Fruit fly (Drosophila melanogaster) whole organism, wandering third instar larva: ENCODE data around the gene CG31103.

Experiments used
- Abd-B ChIP-seq: fragments of >200 bp; optimal IDR thresholded peaks from 2 replicates; lab custom pipeline; 2017; ENCODE audit warnings: missing biosample characterization, missing genetic modification characterization
- CG32264 ChIP-seq: fragments of 200-800 bp; sonication (Bioruptor generic); optimal IDR thresholded peaks from 2 replicates; lab custom pipeline; 2016; ENCODE audit warnings: missing biosample characterization, missing genetic modification characterization
- CG9705 ChIP-seq: fragments of 200-800 bp; sonication (Bioruptor generic); optimal IDR thresholded peaks from 2 replicates; lab custom pipeline; 2018; ENCODE audit warnings: missing biosample characterization, mild to moderate bottlenecking, missing genetic modification characterization
- CrebA ChIP-seq: fragments of 200-800 bp; sonication (Bioruptor generic); optimal IDR thresholded peaks from 2 replicates; lab custom pipeline; 2016; ENCODE audit warnings: missing biosample characterization, mild to moderate bottlenecking, missing genetic modification characterization, borderline replicate concordance
- Dfd ChIP-seq: fragments of >200 bp; optimal IDR thresholded peaks from 2 replicates; lab custom pipeline; 2017; ENCODE audit warnings: missing biosample characterization, missing genetic modification characterization
- Dif ChIP-seq: fragments of 200-275, 200-300 bp; sonication (Bioruptor generic); optimal IDR thresholded peaks from 2 replicates; lab custom pipeline; 2018; ENCODE audit warnings: missing biosample characterization, missing genetic modification characterization; ENCODE audit not compliant: partially characterized antibody
- GATAd ChIP-seq: sonication (Bioruptor generic); optimal IDR thresholded peaks from 2 replicates; lab custom pipeline; 2016; ENCODE audit warnings: missing biosample characterization, missing genetic modification characterization
- HLH106 ChIP-seq: fragments of 200-800 bp; optimal IDR thresholded peaks from 3 replicates; lab custom pipeline; 2019; ENCODE audit warnings: missing biosample characterization, mild to moderate bottlenecking, missing genetic modification characterization, moderate library complexity
- Hnf4 ChIP-seq: fragments of 200-800 bp; sonication (Bioruptor generic); optimal IDR thresholded peaks from 2 replicates; lab custom pipeline; 2016; ENCODE audit warnings: missing biosample characterization, mild to moderate bottlenecking, missing genetic modification characterization
- Hr78 ChIP-seq: fragments of >200 bp; optimal IDR thresholded peaks from 2 replicates; lab custom pipeline; 2017; ENCODE audit warnings: missing biosample characterization, missing genetic modification characterization
- Hr83 ChIP-seq: fragments of 200-300 bp; sonication (Bioruptor generic); optimal IDR thresholded peaks from 2 replicates; lab custom pipeline; 2016; ENCODE audit warnings: missing biosample characterization, mild to moderate bottlenecking, missing genetic modification characterization, moderate library complexity; ENCODE audit not compliant: poor library complexity, severe bottlenecking
- Jra ChIP-seq: sonication (Bioruptor generic); optimal IDR thresholded peaks from 2 replicates; lab custom pipeline; 2016; ENCODE audit warnings: missing biosample characterization, missing genetic modification characterization
- Mio ChIP-seq: sonication (Bioruptor generic); optimal IDR thresholded peaks from 2 replicates; lab custom pipeline; 2016; ENCODE audit warnings: missing biosample characterization, missing genetic modification characterization
- Myc ChIP-seq: fragments of >200 bp; optimal IDR thresholded peaks from 2 replicates; lab custom pipeline; 2017
- N ChIP-seq: fragments of >200 bp; optimal IDR thresholded peaks from 2 replicates; lab custom pipeline; 2018; ENCODE audit warnings: missing biosample characterization, missing external identifiers, missing genetic modification characterization
- OdsH ChIP-seq: fragments of 200-800 bp; sonication (Bioruptor generic); optimal IDR thresholded peaks from 2 replicates; lab custom pipeline; 2016; ENCODE audit warnings: missing biosample characterization, mild to moderate bottlenecking, missing genetic modification characterization
- Rel ChIP-seq, 2 experiments: fragments of 200-800 bp; sonication (Bioruptor generic) in 1 of 2; optimal IDR thresholded peaks; 2 replicates in 1 of 2; 3 replicates in 1 of 2; lab custom pipeline; 2016 to 2019; ENCODE audit warnings: mild to moderate bottlenecking in 2 of 2, missing biosample characterization in 2 of 2, missing genetic modification characterization in 2 of 2, moderate library complexity in 1 of 2
- Sp1 ChIP-seq: fragments of 200-800 bp; sonication (Bioruptor generic); optimal IDR thresholded peaks from 3 replicates; lab custom pipeline; 2019; ENCODE audit warnings: missing biosample characterization, mild to moderate bottlenecking, missing genetic modification characterization, moderate library complexity
- Vsx2 ChIP-seq: fragments of 200-300, 225-300 bp; sonication (Bioruptor generic); optimal IDR thresholded peaks from 2 replicates; lab custom pipeline; 2018; ENCODE audit warnings: missing biosample characterization, missing genetic modification characterization; ENCODE audit not compliant: partially characterized antibody
- br ChIP-seq: fragments of 200-800 bp; sonication (Bioruptor generic); optimal IDR thresholded peaks from 2 replicates; lab custom pipeline; 2016; ENCODE audit warnings: missing biosample characterization, missing genetic modification characterization
- brk ChIP-seq: fragments of 200-800 bp; sonication (Bioruptor generic); optimal IDR thresholded peaks from 2 replicates; lab custom pipeline; 2016; ENCODE audit warnings: missing biosample characterization, mild to moderate bottlenecking, missing genetic modification characterization
- dl ChIP-seq, 2 experiments: fragments of 175-275, 200-275 bp in 1 of 2; fragments of 200-275 bp in 1 of 2; sonication (Bioruptor generic); optimal IDR thresholded peaks; lab custom pipeline; 2018; ENCODE audit warnings: mild to moderate bottlenecking in 2 of 2, missing biosample characterization in 2 of 2, missing genetic modification characterization in 2 of 2, moderate library complexity in 2 of 2; ENCODE audit not compliant: partially characterized antibody in 2 of 2, insufficient read depth in 1 of 2
- dmrt93B ChIP-seq: fragments of 200-800 bp; sonication (Bioruptor generic); optimal IDR thresholded peaks from 2 replicates; lab custom pipeline; 2018; ENCODE audit warnings: missing biosample characterization, mild to moderate bottlenecking, missing genetic modification characterization
- dsf ChIP-seq: sonication (Bioruptor generic); optimal IDR thresholded peaks from 2 replicates; lab custom pipeline; 2016; ENCODE audit warnings: missing biosample characterization, missing genetic modification characterization, borderline replicate concordance
- ey ChIP-seq: fragments of 200-800 bp; sonication (Bioruptor generic); optimal IDR thresholded peaks from 2 replicates; lab custom pipeline; 2016; ENCODE audit warnings: missing biosample characterization, missing genetic modification characterization
- foxo ChIP-seq, 2 experiments: fragments of 200-800 bp; sonication (Bioruptor generic); optimal IDR thresholded peaks; 2 replicates in 1 of 2; 3 replicates in 1 of 2; lab custom pipeline; 2016 to 2017; ENCODE audit warnings: missing biosample characterization in 2 of 2, missing genetic modification characterization in 2 of 2
- fru ChIP-seq: fragments of 200-800 bp; sonication (Bioruptor generic); optimal IDR thresholded peaks from 3 replicates; lab custom pipeline; 2016; ENCODE audit warnings: missing biosample characterization, mild to moderate bottlenecking, missing genetic modification characterization
- h ChIP-seq: fragments of 200-800 bp; sonication (Bioruptor generic); optimal IDR thresholded peaks from 3 replicates; lab custom pipeline; 2016; ENCODE audit warnings: missing biosample characterization, mild to moderate bottlenecking, missing genetic modification characterization
- jim ChIP-seq: fragments of 175-275, 200-325 bp; sonication (Bioruptor generic); optimal IDR thresholded peaks from 2 replicates; lab custom pipeline; 2016; ENCODE audit warnings: missing biosample characterization, mild to moderate bottlenecking, missing genetic modification characterization
- lola ChIP-seq: fragments of >200 bp; optimal IDR thresholded peaks from 2 replicates; lab custom pipeline; 2017; ENCODE audit warnings: missing biosample characterization, missing genetic modification characterization
- pan ChIP-seq: fragments of >200 bp; optimal IDR thresholded peaks from 2 replicates; lab custom pipeline; 2017
- psq ChIP-seq: fragments of 200-800 bp; sonication (Bioruptor generic); optimal IDR thresholded peaks from 3 replicates; lab custom pipeline; 2017; ENCODE audit warnings: missing biosample characterization, mild to moderate bottlenecking, missing genetic modification characterization, moderate library complexity
- rgr ChIP-seq: fragments of 200-800 bp; sonication (Bioruptor generic); optimal IDR thresholded peaks from 3 replicates; lab custom pipeline; 2016; ENCODE audit warnings: missing biosample characterization, mild to moderate bottlenecking, missing genetic modification characterization
- sage ChIP-seq: fragments of 200-800 bp; sonication (Bioruptor generic); optimal IDR thresholded peaks from 2 replicates; lab custom pipeline; 2016; ENCODE audit warnings: missing biosample characterization, mild to moderate bottlenecking, missing genetic modification characterization
- sv ChIP-seq: fragments of 200-800 bp; sonication (Bioruptor generic); optimal IDR thresholded peaks from 3 replicates; lab custom pipeline; 2016; ENCODE audit warnings: missing biosample characterization, missing genetic modification characterization
- tai ChIP-seq: sonication (Bioruptor generic); optimal IDR thresholded peaks from 2 replicates; lab custom pipeline; 2016; ENCODE audit warnings: missing biosample characterization, missing genetic modification characterization
- usp ChIP-seq: fragments of >200 bp; optimal IDR thresholded peaks from 2 replicates; lab custom pipeline; 2017; ENCODE audit warnings: missing biosample characterization, missing genetic modification characterization
- woc ChIP-seq: sonication (Bioruptor generic); optimal IDR thresholded peaks from 2 replicates; lab custom pipeline; 2016; ENCODE audit warnings: missing biosample characterization, mild to moderate bottlenecking, missing genetic modification characterization

CG31103 gene

DNA sequence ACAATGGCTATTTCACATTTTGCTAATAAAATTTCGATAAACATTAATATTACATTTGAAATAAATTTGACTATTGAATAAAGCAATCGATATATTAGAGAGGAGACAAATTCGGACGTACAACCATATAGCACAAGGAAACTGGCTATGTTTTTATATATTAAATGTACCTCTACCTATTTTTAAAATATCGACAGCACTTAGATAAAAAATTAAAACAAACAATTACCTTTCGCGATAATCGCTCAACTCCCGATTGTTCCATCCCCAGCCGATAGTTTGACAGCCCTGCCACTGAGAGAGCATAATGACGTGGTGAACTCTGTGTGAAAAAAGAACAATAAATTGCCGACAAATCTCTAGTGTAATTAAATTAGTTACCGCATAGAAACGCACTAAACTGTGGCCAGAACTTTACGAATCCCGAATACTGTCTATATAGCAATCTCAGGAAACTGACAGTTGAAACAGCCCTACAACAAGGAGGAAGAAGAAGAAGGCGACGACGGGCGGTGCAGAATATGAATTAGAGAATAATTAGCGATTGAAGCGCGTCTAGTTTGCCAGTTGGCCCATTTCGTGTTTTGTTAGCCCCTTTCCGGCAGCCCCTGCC is 39.6 kb downstream of the CG31103 start, which contains the start of gene CG11857:
CG11857 (plus strand) TSS at position 271 of the 613 bp plus-strand sequence.
- TF ChIP-seq lola (GFP tag; lab: Kevin White, UChicago): no peak
- TF ChIP-seq Dif (GFP tag; lab: Kevin White, UChicago): no peak
- TF ChIP-seq dsf (GFP tag; lab: Kevin White, UChicago): peak; percentile 94
- TF ChIP-seq jim (GFP tag; lab: Kevin White, UChicago): peak; percentile 43
- TF ChIP-seq br (GFP tag; lab: Kevin White, UChicago): peak; percentile 96
- TF ChIP-seq Rel (GFP tag; optimal IDR thresholded peaks at IDR 0.05; lab: Kevin White, UChicago): peak; percentile 40
- peak; percentile 82 for TF ChIP-seq Rel (tag; optimal IDR thresholded peaks at IDR 0.05; lab: Kevin White, UChicago)
- TF ChIP-seq CG9705 (GFP tag; lab: Kevin White, UChicago): peak; percentile 95
- TF ChIP-seq brk (GFP tag; lab: Kevin White, UChicago): no peak
- peak; percentile 96 for TF ChIP-seq dmrt93B (GFP tag; lab: Kevin White, UChicago)
- TF ChIP-seq OdsH (GFP tag; lab: Kevin White, UChicago): peak; percentile 96
- TF ChIP-seq Mio: peak; percentile 79
- peak; percentile 25 for TF ChIP-seq Myc
- no peak for TF ChIP-seq Hr78
- peak; percentile 96 for TF ChIP-seq Hr83
- TF ChIP-seq dl (GFP tag; optimal IDR thresholded peaks at IDR 0.05; lab: Kevin White, UChicago; ENCODE audit: insufficient read depth in 1 of 2, partially characterized antibody in 2 of 2): no peak
- TF ChIP-seq HLH106 (tag; lab: Kevin White, UChicago): peak; percentile 98
- peak; percentile 98 for TF ChIP-seq rgr
- no peak for TF ChIP-seq tai (GFP tag; lab: Kevin White, UChicago)
- TF ChIP-seq sv (GFP tag; lab: Kevin White, UChicago): peak; percentile 98
- TF ChIP-seq psq (GFP tag; lab: Kevin White, UChicago): peak; percentile 94
- peak; percentile 97 for TF ChIP-seq fru (GFP tag; lab: Kevin White, UChicago)
- no peak for TF ChIP-seq Vsx2 (GFP tag; lab: Kevin White, UChicago)
- peak; percentile 97 for TF ChIP-seq ey
- no peak for TF ChIP-seq sage (GFP tag; lab: Kevin White, UChicago)
- TF ChIP-seq h (GFP tag; lab: Kevin White, UChicago): peak; percentile 99
- TF ChIP-seq foxo (GFP tag; optimal IDR thresholded peaks at IDR 0.05; lab: Kevin White, UChicago): peak; percentile 89 to 98
- peak; percentile 94 for TF ChIP-seq GATAd (GFP tag; lab: Kevin White, UChicago)
- TF ChIP-seq woc (GFP tag; lab: Kevin White, UChicago): peak; percentile 97
- peak; percentile 99 for TF ChIP-seq Hnf4
- TF ChIP-seq Jra (GFP tag; lab: Kevin White, UChicago): peak; percentile 98
- TF ChIP-seq CG32264 (GFP tag; lab: Kevin White, UChicago): peak; percentile 93
- TF ChIP-seq Sp1 (GFP tag; lab: Kevin White, UChicago): peak; percentile 96

DNA sequence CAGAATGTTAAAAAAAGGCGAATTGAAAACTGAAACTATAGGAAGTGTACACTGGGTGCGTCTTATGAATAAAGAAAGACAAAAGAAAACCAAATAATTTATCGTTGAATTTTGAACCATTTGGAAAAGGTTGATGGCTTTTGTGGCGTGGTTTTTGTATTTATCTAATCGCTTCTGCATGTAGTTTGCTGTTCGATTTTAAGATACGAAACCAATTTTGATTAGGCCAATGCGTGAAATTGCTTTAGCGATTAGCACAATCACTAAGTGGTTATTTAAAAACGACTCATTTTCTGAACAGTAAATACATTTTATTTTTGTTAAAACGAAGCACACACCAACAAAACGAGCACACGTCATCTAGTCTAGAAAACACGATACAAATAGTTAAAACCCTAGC is 41.6 kb downstream of the CG31103 start:
- no peak for TF ChIP-seq Mio
- no peak for TF ChIP-seq Hr83
- TF ChIP-seq Abd-B: no peak
- TF ChIP-seq Myc: no peak
- TF ChIP-seq lola (GFP tag; lab: Kevin White, UChicago): no peak
- TF ChIP-seq Dif (GFP tag; lab: Kevin White, UChicago): no peak
- no peak for TF ChIP-seq woc (GFP tag; lab: Kevin White, UChicago)
- no peak for TF ChIP-seq sage (GFP tag; lab: Kevin White, UChicago)

DNA sequence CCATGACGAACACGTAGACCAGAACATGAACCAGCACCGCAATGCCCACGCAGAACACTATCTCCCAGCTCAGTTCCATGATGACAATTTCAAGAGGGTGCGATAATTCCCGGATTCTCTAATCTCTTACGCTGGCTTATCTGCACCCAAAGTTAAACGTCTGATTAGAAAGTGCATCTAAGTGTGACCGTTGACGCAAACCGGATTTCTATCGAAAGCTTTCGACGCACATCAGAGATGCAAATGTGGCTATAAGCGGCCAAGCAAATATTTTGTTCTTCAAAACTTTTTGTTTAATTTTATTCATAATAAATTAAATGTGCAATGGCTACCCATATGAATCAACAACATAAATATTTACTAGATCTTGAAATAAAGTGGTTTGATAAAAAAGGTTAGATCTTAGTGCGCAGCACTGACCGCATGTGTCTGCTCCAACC is 43.2 kb downstream of the CG31103 start, which contains the start of the genes Kdsr and CG11858:
Kdsr (minus strand) TSS at position 177 of the 440 bp plus-strand sequence.
CG11858 (plus strand) TSS at position 420 of the 440 bp plus-strand sequence.
- TF ChIP-seq dsf (GFP tag; lab: Kevin White, UChicago) (no peak), GATAd (GFP tag; lab: Kevin White, UChicago) (peak; percentile 57), Hr83 (no peak), psq (GFP tag; lab: Kevin White, UChicago) (peak; percentile 52), Jra (GFP tag; lab: Kevin White, UChicago) (peak; percentile 62), sage (GFP tag; lab: Kevin White, UChicago) (no peak), dl (GFP tag; optimal IDR thresholded peaks at IDR 0.05; lab: Kevin White, UChicago; ENCODE audit: insufficient read depth in 1 of 2, partially characterized antibody in 2 of 2) (no peak), Dif (GFP tag; lab: Kevin White, UChicago) (no peak), h (GFP tag; lab: Kevin White, UChicago) (peak; percentile 83), pan (lab: Kevin White, UChicago) (no peak), lola (GFP tag; lab: Kevin White, UChicago) (no peak), dmrt93B (GFP tag; lab: Kevin White, UChicago) (no peak), jim (GFP tag; lab: Kevin White, UChicago) (no peak), rgr (peak; percentile 71), brk (GFP tag; lab: Kevin White, UChicago) (no peak), Hr78 (no peak), Sp1 (GFP tag; lab: Kevin White, UChicago) (peak; percentile 74), N (GFP tag; lab: Kevin White, UChicago) (no peak), usp (no peak), OdsH (GFP tag; lab: Kevin White, UChicago) (peak; percentile 55), br (GFP tag; lab: Kevin White, UChicago) (peak; percentile 72), CG9705 (GFP tag; lab: Kevin White, UChicago) (peak; percentile 72), CrebA (no peak), Dfd (GFP tag; lab: Kevin White, UChicago) (no peak), Rel (GFP tag; optimal IDR thresholded peaks at IDR 0.05; lab: Kevin White, UChicago) (no peak), Rel (tag; optimal IDR thresholded peaks at IDR 0.05; lab: Kevin White, UChicago) (peak; percentile 53), sv (GFP tag; lab: Kevin White, UChicago) (peak; percentile 67), tai (GFP tag; lab: Kevin White, UChicago) (no peak), Hnf4 (no peak), ey (peak; percentile 75), Mio (no peak), Abd-B (no peak), fru (GFP tag; lab: Kevin White, UChicago) (peak; percentile 75), woc (GFP tag; lab: Kevin White, UChicago) (peak; percentile 93), foxo (GFP tag; optimal IDR thresholded peaks at IDR 0.05; lab: Kevin White, UChicago) (peak; percentile 25 to 79), CG32264 (GFP tag; lab: Kevin White, UChicago) (peak; percentile 36)
